Fruit fly (Drosophila melanogaster): ENCODE results near the gene lectin-30A.

DNA sequence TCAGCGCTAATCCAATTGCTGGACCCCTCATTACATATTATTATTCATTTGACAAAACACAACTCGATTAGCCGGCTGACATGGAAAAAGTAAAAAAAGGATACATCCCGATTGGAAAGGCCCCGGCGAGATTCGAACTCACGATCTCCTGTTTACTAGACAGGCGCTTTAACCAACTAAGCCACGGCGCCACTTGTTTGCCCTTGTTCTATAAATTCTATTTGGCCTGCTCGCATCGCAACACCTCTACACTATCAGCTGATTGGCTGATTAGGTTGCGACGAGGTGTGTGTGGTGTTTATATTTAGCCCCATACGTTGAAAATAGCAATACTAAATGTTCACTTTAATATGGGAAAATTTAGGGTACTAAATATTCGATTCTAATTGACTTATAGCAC lies 18.2 kb downstream of the lectin-30A start:
- TF ChIP-seq CTCF (optimal IDR thresholded peaks at IDR 0.05) (no peak), CG8478 (optimal IDR thresholded peaks at IDR 0.05) (no peak)

All from S2 (cell line).